Worm (Caenorhabditis elegans) whole organism, L4 larva: ENCODE data around the gene ndub-3.

Experiments
- F26F4.8 ChIP-seq: fragments of 200-800 bp; sonication (Bioruptor generic); conservative IDR thresholded peaks from 2 replicates; pipeline ENCODE4 v1.3.6; 2022; ENCODE audit warnings: missing genetic modification characterization, missing compliant biosample characterization
- F49E8.2 ChIP-seq: sonication (generic microtip); optimal IDR thresholded peaks from 2 replicates; lab custom pipeline; 2016; ENCODE audit warnings: missing compliant biosample characterization, mild to moderate bottlenecking, missing genetic modification characterization, borderline replicate concordance
- R02D3.7 ChIP-seq: fragments of 150-350 bp; sonication (generic microtip); optimal IDR thresholded peaks from 3 replicates; lab custom pipeline; 2014; ENCODE audit warnings: missing biosample characterization, missing genetic modification characterization
- T26A8.4 ChIP-seq: fragments of 200-800 bp; sonication (Bioruptor generic); IDR thresholded peaks from 2 replicates; pipeline ENCODE4 v1.3.6; 2022; ENCODE audit warnings: missing genetic modification characterization, missing compliant biosample characterization
- Y105C5A.15 ChIP-seq: fragments of 200-800 bp; sonication (Bioruptor generic); IDR thresholded peaks from 2 replicates; pipeline ENCODE4 v1.3.6; 2022; ENCODE audit warnings: missing genetic modification characterization, missing compliant biosample characterization
- Y48G9A.11 ChIP-seq: fragments of 200-800 bp; sonication (Bioruptor generic); IDR thresholded peaks from 2 replicates; pipeline ENCODE4 v1.3.6; 2022; ENCODE audit warnings: missing genetic modification reagents, missing genetic modification characterization, missing compliant biosample characterization
- ama-1 ChIP-seq: fragments of 150-350 bp; optimal IDR thresholded peaks from 2 replicates; lab custom pipeline; 2014; ENCODE audit warnings: inconsistent platforms, mixed read lengths
- arid-1 ChIP-seq: fragments of 200-800 bp; sonication (Bioruptor generic); conservative IDR thresholded peaks from 2 replicates; pipeline ENCODE4 v1.3.6; 2022; ENCODE audit warnings: missing genetic modification reagents, missing genetic modification characterization, missing compliant biosample characterization
- ceh-20 ChIP-seq: fragments of 200-800 bp; sonication (Bioruptor generic); IDR thresholded peaks from 2 replicates; pipeline ENCODE4 v1.3.6; 2022; ENCODE audit warnings: missing genetic modification reagents, missing genetic modification characterization, missing compliant biosample characterization
- ceh-28 ChIP-seq: fragments of 150-350 bp; optimal IDR thresholded peaks from 2 replicates; lab custom pipeline; 2014; ENCODE audit warnings: missing biosample characterization, missing genetic modification reagents, missing genetic modification characterization
- ceh-32 ChIP-seq: sonication (generic microtip); optimal IDR thresholded peaks from 2 replicates; lab custom pipeline; 2016; ENCODE audit warnings: mild to moderate bottlenecking, missing genetic modification characterization, missing compliant biosample characterization; ENCODE audit not compliant: poor library complexity
- ceh-62 ChIP-seq: sonication (generic microtip); optimal IDR thresholded peaks from 2 replicates; lab custom pipeline; 2017; ENCODE audit warnings: missing biosample characterization, missing genetic modification characterization
- cey-2 ChIP-seq: sonication (generic microtip); optimal IDR thresholded peaks from 3 replicates; lab custom pipeline; 2017; ENCODE audit warnings: missing genetic modification characterization, mild to moderate bottlenecking, missing compliant biosample characterization, antibody characterized with exemption, borderline replicate concordance; ENCODE audit not compliant: insufficient read depth
- ctbp-1 ChIP-seq: fragments of 200-800 bp; sonication (Bioruptor generic); IDR thresholded peaks from 2 replicates; pipeline ENCODE4 v1.3.6; 2022; ENCODE audit warnings: missing genetic modification reagents, missing genetic modification characterization, missing compliant biosample characterization
- daf-8 ChIP-seq: fragments of 200-800 bp; sonication (Bioruptor generic); IDR thresholded peaks from 2 replicates; pipeline ENCODE4 v1.3.6; 2022; ENCODE audit warnings: missing genetic modification characterization, missing compliant biosample characterization
- dmd-9 ChIP-seq: fragments of 200-800 bp; sonication (Bioruptor generic); IDR thresholded peaks from 2 replicates; pipeline ENCODE4 v1.3.6; 2022; ENCODE audit warnings: missing genetic modification reagents, missing genetic modification characterization, missing compliant biosample characterization
- egl-43 ChIP-seq: fragments of 200-800 bp; sonication (Bioruptor generic); IDR thresholded peaks from 2 replicates; pipeline ENCODE4 v1.3.6; 2022; ENCODE audit warnings: missing genetic modification reagents, missing genetic modification characterization, missing compliant biosample characterization
- fkh-10 ChIP-seq: fragments of 150-350 bp; optimal IDR thresholded peaks from 2 replicates; lab custom pipeline; 2014; ENCODE audit warnings: missing biosample characterization, missing genetic modification reagents, missing genetic modification characterization
- hlh-11 ChIP-seq: fragments of 200-800 bp; sonication (Bioruptor generic); optimal IDR thresholded peaks from 2 replicates; lab custom pipeline; 2018; ENCODE audit warnings: mild to moderate bottlenecking, missing genetic modification characterization, missing compliant biosample characterization
- hmg-1.1 ChIP-seq: fragments of 200-800 bp; sonication (Bioruptor generic); IDR thresholded peaks from 2 replicates; pipeline ENCODE4 v1.3.6; 2022; ENCODE audit warnings: missing genetic modification reagents, missing genetic modification characterization, missing compliant biosample characterization
- lim-7 ChIP-seq: fragments of 200-800 bp; sonication (Bioruptor generic); IDR thresholded peaks from 2 replicates; pipeline ENCODE4 v1.3.6; 2022; ENCODE audit warnings: missing genetic modification characterization, missing compliant biosample characterization
- lin-13 ChIP-seq: fragments of 150-350 bp; optimal IDR thresholded peaks from 2 replicates; lab custom pipeline; 2014; ENCODE audit warnings: missing biosample characterization, missing genetic modification reagents, missing genetic modification characterization
- lin-15B ChIP-seq: fragments of 150-350 bp; sonication (generic microtip); optimal IDR thresholded peaks from 3 replicates; lab custom pipeline; 2014; ENCODE audit warnings: missing biosample characterization, missing genetic modification characterization
- lin-38 ChIP-seq: fragments of 200-800 bp; sonication (Bioruptor generic); IDR thresholded peaks from 2 replicates; pipeline ENCODE4 v1.3.6; 2022; ENCODE audit warnings: missing genetic modification reagents, missing genetic modification characterization, missing compliant biosample characterization
- lir-3 ChIP-seq: sonication (generic microtip); optimal IDR thresholded peaks from 2 replicates; lab custom pipeline; 2016; ENCODE audit warnings: mild to moderate bottlenecking, missing genetic modification characterization, missing compliant biosample characterization
- lsy-2 ChIP-seq, 2 experiments: fragments of 150-350 bp in 1 of 2; sonication (generic microtip) in 1 of 2; optimal IDR thresholded peaks; 2 replicates each; lab custom pipeline; 2014 to 2017; ENCODE audit warnings: missing biosample characterization in 2 of 2, missing genetic modification characterization in 2 of 2
- madf-5 ChIP-seq, 2 experiments: fragments of 200-800 bp; sonication (Bioruptor generic); IDR thresholded peaks; 2 replicates each; pipeline ENCODE4 v1.3.6; 2022; ENCODE audit warnings: missing compliant biosample characterization in 2 of 2, missing genetic modification characterization in 2 of 2
- madf-9 ChIP-seq: fragments of 200-800 bp; sonication (Bioruptor generic); conservative IDR thresholded peaks from 2 replicates; pipeline ENCODE4 v1.3.6; 2022; ENCODE audit warnings: missing genetic modification reagents, missing genetic modification characterization, missing compliant biosample characterization
- mdt-29 ChIP-seq: fragments of 200-800 bp; sonication (Bioruptor generic); IDR thresholded peaks from 2 replicates; pipeline ENCODE4 v1.3.6; 2022; ENCODE audit warnings: missing genetic modification reagents, missing genetic modification characterization, missing compliant biosample characterization
- mep-1 ChIP-seq: fragments of 150-350 bp; sonication (generic microtip); optimal IDR thresholded peaks from 3 replicates; lab custom pipeline; 2014; ENCODE audit warnings: missing biosample characterization, missing genetic modification characterization
- mes-2 ChIP-seq: sonication (generic microtip); optimal IDR thresholded peaks from 2 replicates; lab custom pipeline; 2016; ENCODE audit warnings: missing genotype, mild to moderate bottlenecking, missing genetic modification characterization, missing compliant biosample characterization; ENCODE audit not compliant: poor library complexity, severe bottlenecking
- mxl-2 ChIP-seq: fragments of 200-800 bp; sonication (Bioruptor generic); conservative IDR thresholded peaks from 2 replicates; pipeline ENCODE4 v1.3.6; 2022; ENCODE audit warnings: missing genetic modification reagents, missing genetic modification characterization, missing compliant biosample characterization
- nhr-10 ChIP-seq: fragments of 150-350 bp; optimal IDR thresholded peaks from 2 replicates; lab custom pipeline; 2014; ENCODE audit warnings: missing biosample characterization, missing genetic modification characterization
- nhr-102 ChIP-seq: sonication (generic microtip); optimal IDR thresholded peaks from 2 replicates; lab custom pipeline; 2016; ENCODE audit warnings: mild to moderate bottlenecking, missing genetic modification characterization, moderate library complexity, missing compliant biosample characterization
- nhr-42 ChIP-seq: fragments of 200-800 bp; sonication (Bioruptor generic); IDR thresholded peaks from 2 replicates; pipeline ENCODE4 v1.3.6; 2022; ENCODE audit warnings: missing genetic modification characterization, missing compliant biosample characterization
- nhr-77 ChIP-seq: fragments of 150-350 bp; optimal IDR thresholded peaks from 2 replicates; lab custom pipeline; 2014; ENCODE audit warnings: missing biosample characterization, missing genetic modification characterization
- pha-4 ChIP-seq, 2 experiments: fragments of 150-350 bp in 1 of 2; fragments of 200-800 bp in 1 of 2; sonication (Bioruptor generic) in 1 of 2; IDR thresholded peaks in 1 of 2; optimal IDR thresholded peaks in 1 of 2; 2 replicates each; pipeline versions ENCODE4 v1.3.6 to Lab custom; 2014 to 2022; ENCODE audit warnings: missing genetic modification characterization in 2 of 2, missing genetic modification reagents in 2 of 2, missing biosample characterization in 1 of 2, missing compliant biosample characterization in 1 of 2
- php-3 ChIP-seq: fragments of 200-800 bp; sonication (Bioruptor generic); IDR thresholded peaks from 2 replicates; pipeline ENCODE4 v1.3.6; 2022; ENCODE audit warnings: missing genetic modification reagents, missing genetic modification characterization, missing compliant biosample characterization
- rbr-2 ChIP-seq: sonication (generic microtip); optimal IDR thresholded peaks from 2 replicates; lab custom pipeline; 2016; ENCODE audit warnings: missing genotype, missing genetic modification characterization, missing compliant biosample characterization
- saeg-2 ChIP-seq: fragments of 200-800 bp; sonication (Bioruptor generic); IDR thresholded peaks from 2 replicates; pipeline ENCODE4 v1.3.6; 2022; ENCODE audit warnings: missing genetic modification reagents, missing genetic modification characterization, missing compliant biosample characterization
- sdz-12 ChIP-seq: fragments of 200-800 bp; sonication (Bioruptor generic); optimal IDR thresholded peaks from 2 replicates; lab custom pipeline; 2018; ENCODE audit warnings: mild to moderate bottlenecking, missing genetic modification characterization, missing compliant biosample characterization
- skn-1 ChIP-seq: fragments of 150-350 bp; optimal IDR thresholded peaks from 2 replicates; lab custom pipeline; 2014; ENCODE audit warnings: missing biosample characterization, missing genetic modification characterization
- snpc-1.2 ChIP-seq: fragments of 200-800 bp; sonication (Bioruptor generic); IDR thresholded peaks from 2 replicates; pipeline ENCODE4 v1.3.6; 2022; ENCODE audit warnings: missing genetic modification reagents, missing genetic modification characterization, missing compliant biosample characterization
- spr-1 ChIP-seq: sonication (generic microtip); optimal IDR thresholded peaks from 2 replicates; lab custom pipeline; 2016; ENCODE audit warnings: mild to moderate bottlenecking, missing genetic modification characterization, missing compliant biosample characterization
- tag-97 ChIP-seq: fragments of 200-800 bp; sonication (Bioruptor generic); IDR thresholded peaks from 2 replicates; pipeline ENCODE4 v1.3.6; 2022; ENCODE audit warnings: missing genetic modification characterization, missing compliant biosample characterization
- unc-130 ChIP-seq: sonication (generic microtip); optimal IDR thresholded peaks from 2 replicates; lab custom pipeline; 2016; ENCODE audit warnings: missing genetic modification reagents, missing genetic modification characterization, missing compliant biosample characterization
- zfp-2 ChIP-seq: sonication (generic microtip); optimal IDR thresholded peaks from 2 replicates; lab custom pipeline; 2016; ENCODE audit warnings: mild to moderate bottlenecking, missing genetic modification characterization, missing compliant biosample characterization
- zfp-3 ChIP-seq: fragments of 200-800 bp; sonication (Bioruptor generic); conservative IDR thresholded peaks from 2 replicates; pipeline ENCODE4 v1.3.6; 2022; ENCODE audit warnings: missing genetic modification reagents, missing genetic modification characterization, missing compliant biosample characterization
- zip-2 ChIP-seq: fragments of 150-350 bp; optimal IDR thresholded peaks from 2 replicates; lab custom pipeline; 2014; ENCODE audit warnings: missing biosample characterization, missing genetic modification characterization
- ztf-11 ChIP-seq: fragments of 150-350 bp; optimal IDR thresholded peaks from 2 replicates; lab custom pipeline; 2014; ENCODE audit warnings: missing biosample characterization, missing genetic modification characterization
- ztf-7 ChIP-seq: fragments of 150-350 bp; optimal IDR thresholded peaks from 2 replicates; lab custom pipeline; 2014; ENCODE audit warnings: missing biosample characterization, missing genetic modification characterization

Gene ndub-3

DNA sequence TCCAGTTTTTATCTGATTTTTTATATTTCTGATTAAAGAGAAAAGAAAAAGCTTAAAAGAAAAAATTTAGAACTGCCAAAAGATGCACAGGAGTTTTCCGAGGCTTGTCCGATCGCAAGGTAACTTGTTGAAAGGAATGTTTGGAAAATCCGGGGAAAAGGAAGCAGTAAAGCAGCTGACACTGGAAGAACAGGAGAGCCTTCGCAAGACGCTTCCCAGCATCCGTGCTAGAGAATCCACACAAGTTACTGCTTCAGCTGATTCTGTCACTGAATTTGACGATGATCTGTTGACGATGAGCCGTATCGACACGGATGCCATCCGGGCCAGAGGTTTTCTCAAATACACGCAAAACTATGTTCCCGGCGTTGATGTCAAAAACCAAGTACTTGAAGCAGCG lies 34.9 kb downstream of the ndub-3 start, which contains the start of gene mrpl-50 (continued):
- no peak for TF ChIP-seq R02D3.7
- no peak for TF ChIP-seq cey-2 (tag; lab: Kevin White, UChicago)
- no peak for TF ChIP-seq skn-1 (tag; lab: Kevin White, UChicago)
- TF ChIP-seq lsy-2 (tag; optimal IDR thresholded peaks at IDR 0.05; lab: Kevin White, UChicago), result no peak
- TF ChIP-seq lin-38 (GFP tag; lab: Robert Waterston, UW), result peak; percentile 56
- no peak for TF ChIP-seq mdt-29 (GFP tag; lab: Robert Waterston, UW)
- TF ChIP-seq madf-9, result no peak
- TF ChIP-seq php-3 (GFP tag; lab: Robert Waterston, UW), result no peak
- TF ChIP-seq ceh-28 (tag; lab: Kevin White, UChicago), result no peak
- TF ChIP-seq lin-13 (GFP tag; lab: Kevin White, UChicago), result no peak
- no peak for TF ChIP-seq ztf-11
- TF ChIP-seq tag-97 (GFP tag; lab: Robert Waterston, UW), result no peak
- TF ChIP-seq lim-7, result no peak
- peak; percentile 46; the same call in 1 of the 2 replicates for TF ChIP-seq arid-1
- TF ChIP-seq unc-130 (GFP tag; lab: Kevin White, UChicago), result no peak
- no peak for TF ChIP-seq nhr-10
- no peak for TF ChIP-seq rbr-2
- TF ChIP-seq hmg-1.1 (GFP tag; lab: Robert Waterston, UW), result no peak
- TF ChIP-seq sdz-12 (GFP tag; lab: Kevin White, UChicago), result no peak
- TF ChIP-seq Y105C5A.15, result no peak
- TF ChIP-seq dmd-9 (GFP tag; lab: Robert Waterston, UW), result no peak
- TF ChIP-seq egl-43 (GFP tag; lab: Robert Waterston, UW), result 0 out of 2 replicates have a peak, but pooled peaks have one; percentile 61
- peak; percentile 59; the same call in 1 of the 2 replicates for TF ChIP-seq T26A8.4
- no peak for TF ChIP-seq fkh-10 (GFP tag; lab: Kevin White, UChicago)
- no peak for TF ChIP-seq nhr-102 (tag; lab: Kevin White, UChicago)
- no peak for TF ChIP-seq zip-2
- TF ChIP-seq nhr-77 (tag; lab: Kevin White, UChicago), result no peak
- TF ChIP-seq mep-1 (tag; lab: Kevin White, UChicago), result no peak
- TF ChIP-seq ceh-20, result no peak
- peak; percentile 75 for TF ChIP-seq ama-1 (lab: Kevin White, UChicago)
- no peak for TF ChIP-seq mes-2 (tag; lab: Kevin White, UChicago)
- no peak for TF ChIP-seq daf-8 (GFP tag; lab: Robert Waterston, UW)
- no peak for TF ChIP-seq saeg-2 (GFP tag; lab: Robert Waterston, UW)
- TF ChIP-seq ceh-32 (tag; lab: Kevin White, UChicago), result no peak
- peak; percentile 26; the same call in 1 of the 2 replicates for TF ChIP-seq Y48G9A.11 (GFP tag; lab: Robert Waterston, UW)
- TF ChIP-seq ztf-7 (tag; lab: Kevin White, UChicago), result no peak
- no peak for TF ChIP-seq ctbp-1 (GFP tag; lab: Robert Waterston, UW)
- no peak for TF ChIP-seq mxl-2 (GFP tag; lab: Robert Waterston, UW)
- no peak for TF ChIP-seq F26F4.8 (GFP tag; lab: Robert Waterston, UW)
- TF ChIP-seq snpc-1.2 (GFP tag; lab: Robert Waterston, UW), result peak; percentile 31; the same call in 1 of the 2 replicates
- TF ChIP-seq F49E8.2, result peak; percentile 13
- no peak for TF ChIP-seq nhr-42 (GFP tag; lab: Robert Waterston, UW)
- no peak for TF ChIP-seq ceh-62 (tag; lab: Kevin White, UChicago)
- TF ChIP-seq pha-4 (GFP tag; IDR thresholded peaks at IDR 0.05; lab: Robert Waterston, UW), result 0 out of 2 replicates have a peak, but pooled peaks have one; percentile 31
- TF ChIP-seq pha-4 (tag; optimal IDR thresholded peaks at IDR 0.05; lab: Kevin White, UChicago), result no peak
- no peak for TF ChIP-seq madf-5 (GFP tag; IDR thresholded peaks at IDR 0.05; lab: Robert Waterston, UW)
- TF ChIP-seq lin-15B, result no peak
- no peak for TF ChIP-seq zfp-3
- TF ChIP-seq lir-3 (tag; lab: Kevin White, UChicago), result no peak
- TF ChIP-seq spr-1 (tag; lab: Kevin White, UChicago), result no peak
- no peak for TF ChIP-seq hlh-11 (tag; lab: Kevin White, UChicago)
- no peak for TF ChIP-seq zfp-2 (tag; lab: Kevin White, UChicago)
